Fruit fly (Drosophila melanogaster): ENCODE data around the gene Nckx30C.

The Nckx30C gene

DNA sequence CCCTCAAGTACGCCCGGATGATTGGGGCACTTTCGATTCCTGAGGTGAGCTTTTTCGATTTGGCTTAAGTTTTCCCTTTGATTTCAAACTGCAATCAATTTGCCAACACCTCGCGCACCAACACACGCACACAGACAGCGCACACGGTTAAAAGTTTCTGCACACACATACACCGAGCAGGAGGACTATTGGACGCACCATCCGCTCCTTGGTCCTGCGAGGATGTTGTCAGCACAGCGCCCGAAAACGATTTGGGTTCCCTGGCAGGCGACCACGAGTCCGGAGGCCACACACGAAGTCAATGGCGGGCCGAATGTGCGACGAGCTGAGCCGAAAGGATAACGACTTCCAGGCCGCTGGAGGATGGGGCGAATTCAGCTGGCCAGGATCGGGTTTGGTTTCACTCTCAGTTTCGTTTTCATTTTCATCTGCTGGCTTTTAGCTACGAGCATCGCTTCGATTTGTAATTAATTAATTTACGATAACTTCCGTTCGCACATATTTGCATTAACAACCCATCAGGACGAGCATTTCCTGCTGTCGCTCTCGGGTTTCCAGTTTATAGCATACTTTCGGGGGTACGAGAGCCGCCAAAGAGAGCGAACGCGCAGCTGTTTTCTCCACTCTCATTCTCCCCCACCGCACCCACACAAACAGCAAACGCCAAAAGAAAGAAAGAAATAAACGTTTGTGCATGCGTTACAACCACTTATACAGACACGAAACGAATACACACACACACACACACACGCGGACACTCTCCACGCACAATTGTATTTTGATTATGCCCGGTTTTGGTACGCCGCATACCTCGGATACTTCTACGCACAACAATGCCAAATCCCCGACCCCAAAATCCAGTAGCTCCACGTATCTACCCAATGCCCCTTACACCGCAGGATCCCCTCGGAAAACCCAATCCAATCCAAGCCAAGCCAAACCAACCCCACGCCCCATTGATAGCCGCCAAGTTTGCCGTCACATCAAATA lies at the start of gene Nckx30C:
Gene Nckx30C (minus strand): TSS at position 260 of the 990 bp plus-strand sequence.
- TF ChIP-seq achi (GFP tag; optimal IDR thresholded peaks at IDR 0.05) (no peak), fd59A (GFP tag; optimal IDR thresholded peaks at IDR 0.05) (no peak), esn (GFP tag; optimal IDR thresholded peaks at IDR 0.05) (no peak), dac (GFP tag; optimal IDR thresholded peaks at IDR 0.05) (peak; percentile 34), fd85E (GFP tag; optimal IDR thresholded peaks at IDR 0.05) (no peak), CG8119 (GFP tag; IDR thresholded peaks at IDR 0.05) (no peak)

DNA sequence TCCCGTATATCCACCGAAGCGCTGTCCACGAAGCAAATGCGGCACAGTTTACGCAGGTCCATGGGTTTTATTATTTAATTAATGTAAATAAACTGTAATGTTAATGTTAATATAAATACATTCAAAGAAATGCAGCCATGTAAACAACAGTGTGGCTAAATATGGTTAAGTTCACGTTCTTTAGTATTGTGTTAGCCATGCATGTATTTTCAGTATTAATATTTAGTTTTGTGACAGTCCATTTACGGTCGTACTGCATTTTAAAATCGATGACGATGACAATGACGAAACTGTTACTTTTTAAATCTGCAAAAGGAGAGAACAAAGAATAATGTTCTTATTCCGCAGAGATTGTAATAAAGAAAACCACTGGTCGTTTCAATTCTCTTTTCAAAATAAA lies 46.6 kb upstream of the Nckx30C start, which contains the start of gene CG13123:
Gene CG13123 (minus strand): TSS at position 163 of the 400 bp plus-strand sequence.
- peak; percentile 86 for TF ChIP-seq fkh (GFP tag; optimal IDR thresholded peaks at IDR 0.05)
- TF ChIP-seq Sox14 (GFP tag; optimal IDR thresholded peaks at IDR 0.05) = peak; percentile 10
- no peak for TF ChIP-seq Lpt (GFP tag; optimal IDR thresholded peaks at IDR 0.05)

DNA sequence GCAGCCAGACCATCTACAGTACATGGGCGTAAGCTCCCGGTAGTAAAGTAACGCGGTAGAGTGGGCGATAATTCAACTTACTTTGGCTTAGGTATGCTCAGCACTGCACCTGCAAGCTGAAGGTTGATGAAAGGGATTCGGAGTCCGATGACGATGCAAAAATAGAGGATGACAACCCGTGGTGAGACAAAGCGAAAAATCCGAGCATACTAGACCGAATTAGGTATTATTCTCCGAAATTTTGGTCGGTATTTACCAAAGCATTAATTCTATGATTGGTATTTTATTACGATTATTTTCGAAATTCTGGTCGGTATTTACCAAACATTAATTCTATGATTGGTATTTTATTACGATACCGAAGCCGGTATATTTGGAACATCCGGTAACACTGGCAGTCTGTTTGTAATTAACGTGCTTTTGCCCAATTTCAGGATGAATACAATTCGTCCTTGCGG lies 44.3 kb upstream of the Nckx30C start, which contains the start of gene CG4036:
Gene CG4036 (plus strand): TSS at position 348 of the 458 bp plus-strand sequence.
- TF ChIP-seq CG6792 (GFP tag; optimal IDR thresholded peaks at IDR 0.05) (no peak), topi (GFP tag; optimal IDR thresholded peaks at IDR 0.05) (no peak), ss (GFP tag; optimal IDR thresholded peaks at IDR 0.05) (no peak), Eip75B (GFP tag; optimal IDR thresholded peaks at IDR 0.05) (no peak), cyc (GFP tag; optimal IDR thresholded peaks at IDR 0.05) (no peak), CG6854 (GFP tag; optimal IDR thresholded peaks at IDR 0.05) (peak; percentile 16), salr (GFP tag; optimal IDR thresholded peaks at IDR 0.05) (no peak), Sox14 (GFP tag; optimal IDR thresholded peaks at IDR 0.05) (peak; percentile 31), CG11762 (GFP tag; optimal IDR thresholded peaks at IDR 0.05; ENCODE audit: insufficient read depth) (no peak), CG31627 (GFP tag; optimal IDR thresholded peaks at IDR 0.05) (no peak)

DNA sequence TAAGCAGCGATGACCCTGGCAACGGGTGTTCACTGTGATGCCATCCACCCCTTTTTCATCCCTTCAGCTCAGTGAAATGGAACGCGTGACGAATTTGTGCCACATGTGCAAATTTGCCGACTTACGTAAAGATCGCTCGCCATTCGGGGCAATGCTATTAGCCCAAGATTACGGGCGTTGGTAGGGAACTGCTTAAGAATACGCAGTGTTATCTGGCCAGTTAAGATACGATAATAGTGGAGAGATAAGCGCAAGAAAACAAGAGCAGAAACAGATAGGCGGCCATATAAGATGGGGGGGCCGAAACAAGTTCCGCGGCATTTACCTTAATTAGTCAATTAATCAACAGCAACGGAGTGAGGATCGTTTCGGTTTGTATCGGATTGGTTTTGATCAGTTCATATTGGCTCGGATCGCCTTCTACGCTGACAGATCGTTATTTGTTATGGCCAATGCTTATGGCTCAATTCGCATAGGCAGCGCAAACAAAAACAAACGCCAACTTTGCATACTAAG lies 39.7 kb upstream of the Nckx30C start:
- TF ChIP-seq CG34406 (GFP tag; optimal IDR thresholded peaks at IDR 0.05) = no peak
- TF ChIP-seq CG6163 (GFP tag; IDR thresholded peaks at IDR 0.05) = peak; percentile 15; the same call in 1 of the 3 replicates
- no peak for TF ChIP-seq CG32006 (GFP tag; optimal IDR thresholded peaks at IDR 0.05)
- no peak for TF ChIP-seq CG10631 (GFP tag; optimal IDR thresholded peaks at IDR 0.05)
- TF ChIP-seq ss (GFP tag; optimal IDR thresholded peaks at IDR 0.05) = peak in 1 of 2 experiments; percentile 31
- TF ChIP-seq Hr4 (GFP tag; optimal IDR thresholded peaks at IDR 0.05) = no peak
- no peak for TF ChIP-seq CG7368 (GFP tag; optimal IDR thresholded peaks at IDR 0.05)
- TF ChIP-seq acj6 (GFP tag; optimal IDR thresholded peaks at IDR 0.05) = no peak
- TF ChIP-seq vri (GFP tag; optimal IDR thresholded peaks at IDR 0.05) = peak; percentile 95
- TF ChIP-seq CG8119 (GFP tag; IDR thresholded peaks at IDR 0.05) = no peak
- peak; percentile 14 for TF ChIP-seq esn (GFP tag; optimal IDR thresholded peaks at IDR 0.05)
- TF ChIP-seq CG3032 (tag; optimal IDR thresholded peaks at IDR 0.05) = no peak
- peak; percentile 9 for TF ChIP-seq OdsH (GFP tag; optimal IDR thresholded peaks at IDR 0.05)
- no peak for TF ChIP-seq achi (GFP tag; optimal IDR thresholded peaks at IDR 0.05)
- TF ChIP-seq CG15336 (GFP tag; IDR thresholded peaks at IDR 0.05) = no peak
- no peak for TF ChIP-seq cyc (GFP tag; optimal IDR thresholded peaks at IDR 0.05)
- no peak for TF ChIP-seq Smox (GFP tag; optimal IDR thresholded peaks at IDR 0.05)
- TF ChIP-seq CG9139 (GFP tag; optimal IDR thresholded peaks at IDR 0.05) = peak; percentile 25
- no peak for TF ChIP-seq CG8319 (GFP tag; optimal IDR thresholded peaks at IDR 0.05)
- TF ChIP-seq fd59A (GFP tag; optimal IDR thresholded peaks at IDR 0.05) = peak; percentile 15
- TF ChIP-seq CG8632 (GFP tag; optimal IDR thresholded peaks at IDR 0.05) = peak; percentile 13
- TF ChIP-seq CG6792 (GFP tag; optimal IDR thresholded peaks at IDR 0.05) = peak; percentile 43
- no peak for TF ChIP-seq Ets21C (GFP tag; optimal IDR thresholded peaks at IDR 0.05)
- no peak for TF ChIP-seq CG10669 (GFP tag; optimal IDR thresholded peaks at IDR 0.05)
- TF ChIP-seq Gug (GFP tag; IDR thresholded peaks at IDR 0.05) = no peak
- TF ChIP-seq fkh (GFP tag; optimal IDR thresholded peaks at IDR 0.05) = peak; percentile 62
- no peak for TF ChIP-seq Lpt (GFP tag; optimal IDR thresholded peaks at IDR 0.05)
- TF ChIP-seq CG6808 (GFP tag; optimal IDR thresholded peaks at IDR 0.05) = peak; percentile 33
- peak; percentile 1 for TF ChIP-seq CG1621 (tag; optimal IDR thresholded peaks at IDR 0.05)
- no peak for TF ChIP-seq CG6276 (GFP tag; optimal IDR thresholded peaks at IDR 0.05)
- TF ChIP-seq eg (GFP tag; IDR thresholded peaks at IDR 0.05) = 0 out of 3 replicates have a peak, but pooled peaks have one; percentile 6
- TF ChIP-seq Eip78C (GFP tag) = peak; percentile 65
- no peak for TF ChIP-seq Met (GFP tag; optimal IDR thresholded peaks at IDR 0.05)

All from whole organism, prepupa.